Worm (Caenorhabditis elegans) whole organism, young adult: Measurements from ENCODE around the gene ZK742.4.

Source experiments
- attf-3 ChIP-seq: fragments of 200-800 bp; sonication (Bioruptor generic); conservative IDR thresholded peaks from 2 replicates; pipeline ENCODE4 v1.3.6; 2022; ENCODE audit warnings: missing genetic modification reagents, missing genetic modification characterization, missing compliant biosample characterization
- ccch-3 ChIP-seq: fragments of 200-800 bp; sonication (Bioruptor generic); optimal IDR thresholded peaks from 2 replicates; lab custom pipeline; 2018; ENCODE audit warnings: mild to moderate bottlenecking, missing genetic modification characterization, missing compliant biosample characterization
- dox-1 ChIP-seq: fragments of 200-800 bp; sonication (Bioruptor generic); IDR thresholded peaks from 2 replicates; pipeline ENCODE4 v1.3.6; 2022; ENCODE audit warnings: missing genetic modification reagents, missing genetic modification characterization, missing compliant biosample characterization
- fkh-3 ChIP-seq: sonication (generic microtip); optimal IDR thresholded peaks from 2 replicates; lab custom pipeline; 2016; ENCODE audit warnings: mild to moderate bottlenecking, missing genetic modification characterization, missing compliant biosample characterization
- nhr-80 ChIP-seq: sonication (generic microtip); optimal IDR thresholded peaks from 2 replicates; lab custom pipeline; 2016; ENCODE audit warnings: missing genetic modification characterization, missing compliant biosample characterization
- sea-2 ChIP-seq: fragments of 200-800 bp; sonication (Bioruptor generic); IDR thresholded peaks from 2 replicates; pipeline ENCODE4 v1.3.6; 2022; ENCODE audit warnings: missing genetic modification characterization, missing compliant biosample characterization
- ztf-18 ChIP-seq: sonication (generic microtip); optimal IDR thresholded peaks from 2 replicates; lab custom pipeline; 2016; ENCODE audit warnings: missing genotype, mild to moderate bottlenecking, missing genetic modification characterization, missing compliant biosample characterization

DNA sequence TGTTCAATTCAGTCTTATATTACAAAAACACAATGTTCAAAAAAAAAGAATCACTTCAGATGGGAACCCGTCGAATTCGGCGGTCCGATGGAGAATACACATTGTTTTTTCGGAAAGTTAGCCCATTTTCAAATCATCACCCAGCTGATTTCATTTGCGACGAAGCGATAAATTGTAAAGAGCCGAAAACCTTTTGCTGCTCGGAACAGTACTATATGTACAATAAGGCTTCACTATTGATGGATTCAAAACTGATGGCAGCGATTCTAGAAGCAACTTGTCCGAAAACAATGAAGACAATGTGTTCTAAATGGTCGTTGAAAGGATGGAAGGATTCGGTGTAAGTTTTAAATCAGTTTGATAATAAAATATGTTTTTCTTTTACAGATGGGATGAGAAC is 46.3 kb upstream of the ZK742.4 start, which contains the start of gene C37C3.1:
- TF ChIP-seq ztf-18 (tag; lab: Kevin White, UChicago), result no peak
- no peak for TF ChIP-seq ccch-3 (GFP tag; lab: Kevin White, UChicago)
- TF ChIP-seq dox-1 (GFP tag; lab: Robert Waterston, UW), result no peak
- TF ChIP-seq sea-2 (GFP tag; lab: Robert Waterston, UW), result no peak
- no peak for TF ChIP-seq nhr-80 (tag; lab: Kevin White, UChicago)
- TF ChIP-seq fkh-3 (tag; lab: Kevin White, UChicago), result no peak
- no peak for TF ChIP-seq attf-3 (GFP tag; lab: Robert Waterston, UW)
